Fruit fly (Drosophila melanogaster): ENCODE results near the gene CG12531.
A peak's percentile ranks its signal among the peaks of the same experiment; 100 is the strongest.

CG12531 gene

DNA sequence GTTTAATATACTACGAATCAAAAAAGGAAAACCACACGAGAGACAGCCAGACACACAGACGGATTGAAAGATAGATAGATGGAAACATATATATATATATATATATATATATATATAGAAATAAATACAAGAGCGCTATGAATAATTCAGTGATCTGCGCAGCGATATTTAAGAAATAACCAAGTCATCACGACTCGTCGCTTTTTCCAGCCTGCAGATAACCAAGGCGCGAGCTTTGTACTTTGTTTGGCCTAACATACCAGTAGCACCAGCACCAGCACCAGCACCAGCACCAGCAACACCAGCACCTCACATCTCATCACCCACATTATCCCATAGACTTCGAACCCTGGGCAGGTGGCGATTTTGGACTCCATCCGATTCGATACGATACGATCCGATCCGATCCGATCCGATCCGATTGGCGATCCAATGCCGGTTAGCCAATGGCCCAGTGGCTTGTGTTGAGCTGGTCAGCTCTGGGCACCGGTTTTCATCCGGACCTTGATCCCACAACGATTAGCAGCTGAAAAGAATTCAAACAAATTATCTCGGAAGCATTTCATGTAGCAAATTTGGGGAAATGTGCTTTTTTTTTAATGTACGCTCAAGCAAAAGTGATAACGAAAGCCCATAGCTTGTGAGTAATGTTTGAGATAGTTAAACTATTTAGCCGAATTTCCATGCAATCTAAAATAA lies 36.1 kb downstream of the CG12531 start (continued):
- no peak for TF ChIP-seq al (GFP tag; IDR thresholded peaks at IDR 0.05)
- no peak for TF ChIP-seq Bgb (GFP tag; IDR thresholded peaks at IDR 0.05; ENCODE audit: partially characterized antibody)
- no peak for TF ChIP-seq CG18764 (GFP tag; optimal IDR thresholded peaks at IDR 0.05)
- no peak for TF ChIP-seq CG5245 (GFP tag; optimal IDR thresholded peaks at IDR 0.05)
- no peak for TF ChIP-seq CG16813 (GFP tag; IDR thresholded peaks at IDR 0.05; ENCODE audit: partially characterized antibody)
- TF ChIP-seq so (GFP tag; IDR thresholded peaks at IDR 0.05), result no peak
- TF ChIP-seq CG13894 (tag; optimal IDR thresholded peaks at IDR 0.05), result peak; percentile 75
- no peak for TF ChIP-seq E2f2 (GFP tag; IDR thresholded peaks at IDR 0.05)
- no peak for TF ChIP-seq sob (GFP tag; IDR thresholded peaks at IDR 0.05)
- peak; percentile 1 for TF ChIP-seq CG34376 (GFP tag; optimal IDR thresholded peaks at IDR 0.05)
- TF ChIP-seq Awh (GFP tag; IDR thresholded peaks at IDR 0.05), result no peak
- TF ChIP-seq exex (tag; optimal IDR thresholded peaks at IDR 0.05), result peak; percentile 56
- no peak for TF ChIP-seq Atf6 (GFP tag; IDR thresholded peaks at IDR 0.05)
- TF ChIP-seq prd (optimal IDR thresholded peaks at IDR 0.05), result no peak
- no peak for TF ChIP-seq prd (GFP tag; IDR thresholded peaks at IDR 0.05)
- no peak for TF ChIP-seq Ravus (GFP tag; IDR thresholded peaks at IDR 0.05)
- no peak for TF ChIP-seq NfI (GFP tag; optimal IDR thresholded peaks at IDR 0.05)
- no peak for TF ChIP-seq ERR (GFP tag; optimal IDR thresholded peaks at IDR 0.05)
- no peak for TF ChIP-seq sna (GFP tag; IDR thresholded peaks at IDR 0.05; ENCODE audit: partially characterized antibody)
- TF ChIP-seq crc (GFP tag; optimal IDR thresholded peaks at IDR 0.05), result no peak
- no peak for TF ChIP-seq lmd (GFP tag; IDR thresholded peaks at IDR 0.05)
- TF ChIP-seq CG10654 (GFP tag; optimal IDR thresholded peaks at IDR 0.05), result no peak
- TF ChIP-seq CG16779 (GFP tag; IDR thresholded peaks at IDR 0.05), result no peak
- no peak for TF ChIP-seq danr (GFP tag; IDR thresholded peaks at IDR 0.05)

DNA sequence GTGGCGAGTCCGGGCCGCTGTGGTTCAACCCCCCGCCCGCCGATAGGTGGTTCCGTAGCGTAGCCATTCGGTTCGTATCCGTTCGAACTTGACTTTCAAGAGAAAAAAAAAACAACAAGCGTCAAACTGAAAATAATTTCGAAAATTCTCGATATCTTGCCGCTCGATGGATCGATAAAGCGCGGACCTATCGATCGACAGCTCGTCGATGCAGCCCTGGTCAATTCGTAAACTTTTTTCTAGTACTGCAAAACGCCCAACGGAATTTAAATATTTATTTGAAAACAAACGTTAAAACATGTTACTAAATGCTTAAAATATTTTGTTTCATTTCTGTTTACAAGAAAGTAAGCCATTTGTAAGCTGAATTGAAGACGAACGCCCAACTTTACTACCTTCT lies 43.4 kb downstream of the CG12531 start:
- TF ChIP-seq HmgZ (tag; optimal IDR thresholded peaks at IDR 0.05), result peak; percentile 49
- peak; percentile 71 for TF ChIP-seq amos (GFP tag; IDR thresholded peaks at IDR 0.05; ENCODE audit: partially characterized antibody)
- TF ChIP-seq CoRest (tag; optimal IDR thresholded peaks at IDR 0.05), result peak; percentile 35
- peak; percentile 97 for TF ChIP-seq Myb (GFP tag; optimal IDR thresholded peaks at IDR 0.05)
- peak; percentile 8 for TF ChIP-seq CG17186 (GFP tag; optimal IDR thresholded peaks at IDR 0.05)
- TF ChIP-seq CG9797 (GFP tag; optimal IDR thresholded peaks at IDR 0.05), result peak; percentile 33
- TF ChIP-seq CG16813 (GFP tag; IDR thresholded peaks at IDR 0.05; ENCODE audit: partially characterized antibody), result peak; percentile 60
- TF ChIP-seq CG12942 (GFP tag; optimal IDR thresholded peaks at IDR 0.05), result no peak
- TF ChIP-seq pzg (GFP tag; optimal IDR thresholded peaks at IDR 0.05), result peak; percentile 69
- no peak for TF ChIP-seq CG6254 (GFP tag; optimal IDR thresholded peaks at IDR 0.05)
- no peak for TF ChIP-seq CG12104 (GFP tag; optimal IDR thresholded peaks at IDR 0.05)
- TF ChIP-seq Ssrp (tag; optimal IDR thresholded peaks at IDR 0.05), result no peak
- no peak for TF ChIP-seq mirr (GFP tag; optimal IDR thresholded peaks at IDR 0.05)
- TF ChIP-seq E2f2 (GFP tag; IDR thresholded peaks at IDR 0.05), result peak; percentile 96
- TF ChIP-seq trem (tag; optimal IDR thresholded peaks at IDR 0.05), result peak; percentile 23
- peak; percentile 40; the same call in 1 of the 2 replicates for TF ChIP-seq slbo (GFP tag; IDR thresholded peaks at IDR 0.05)
- TF ChIP-seq CG3163 (GFP tag; optimal IDR thresholded peaks at IDR 0.05), result peak; percentile 10
- TF ChIP-seq zen2 (GFP tag; IDR thresholded peaks at IDR 0.05; ENCODE audit: partially characterized antibody), result 0 out of 3 replicates have a peak, but pooled peaks have one; percentile 28
- TF ChIP-seq Lpt (GFP tag; optimal IDR thresholded peaks at IDR 0.05), result no peak
- peak; percentile 49 for TF ChIP-seq CG2120 (GFP tag; optimal IDR thresholded peaks at IDR 0.05)
- peak; percentile 28 for TF ChIP-seq Sin3A (optimal IDR thresholded peaks at IDR 0.05)
- TF ChIP-seq unc-4 (GFP tag; IDR thresholded peaks at IDR 0.05; ENCODE audit: partially characterized antibody), result peak; percentile 38; the same call in 1 of the 2 replicates
- no peak; the same call in 2 of the 3 replicates for TF ChIP-seq knrl (GFP tag; IDR thresholded peaks at IDR 0.05; ENCODE audit: partially characterized antibody)
- no peak for TF ChIP-seq CG4854 (GFP tag; optimal IDR thresholded peaks at IDR 0.05)
- TF ChIP-seq CG13287 (GFP tag; IDR thresholded peaks at IDR 0.05; ENCODE audit: partially characterized antibody), result peak; percentile 69
- TF ChIP-seq Dp (GFP tag; optimal IDR thresholded peaks at IDR 0.05), result peak; percentile 92
- peak; percentile 53 for TF ChIP-seq sd (tag; optimal IDR thresholded peaks at IDR 0.05)
- TF ChIP-seq sob (GFP tag; IDR thresholded peaks at IDR 0.05), result 0 out of 2 replicates have a peak, but pooled peaks have one; percentile 39
- peak; percentile 50 for TF ChIP-seq MBD-R2 (GFP tag; IDR thresholded peaks at IDR 0.05)
